Fruit fly (Drosophila melanogaster) whole organism, embryonic: ENCODE measurements around the gene MsR1.
A peak's percentile ranks its signal among the peaks of the same experiment; 100 is the strongest.

ENCODE experiments used
- Ada2b ChIP-seq: fragments of 200-800 bp; sonication (Bioruptor generic); IDR thresholded peaks from 2 replicates; pipeline ENCODE4 v1.3.6; 2022; ENCODE audit warnings: missing biosample characterization, missing genetic modification characterization
- Atf-2 ChIP-seq: fragments of 200-800 bp; sonication (Bioruptor generic); optimal IDR thresholded peaks from 2 replicates; lab custom pipeline; 2016; ENCODE audit warnings: missing biosample characterization, missing genetic modification characterization
- CG11247 ChIP-seq: fragments of 200-800 bp; sonication (Bioruptor generic); IDR thresholded peaks from 2 replicates; pipeline ENCODE4 v1.3.6; 2022; ENCODE audit warnings: missing biosample characterization, missing genetic modification characterization
- CG12299 ChIP-seq: fragments of 200-800 bp; sonication (Bioruptor generic); optimal IDR thresholded peaks from 2 replicates; lab custom pipeline; 2018; ENCODE audit warnings: missing biosample characterization, mild to moderate bottlenecking, missing genetic modification characterization
- CG13775 ChIP-seq: fragments of 200-800 bp; sonication (Bioruptor generic); optimal IDR thresholded peaks from 3 replicates; lab custom pipeline; 2017; ENCODE audit warnings: missing biosample characterization, mild to moderate bottlenecking, missing genetic modification characterization
- CG1529 ChIP-seq: fragments of 200-800 bp; sonication (Bioruptor generic); optimal IDR thresholded peaks from 3 replicates; lab custom pipeline; 2018; ENCODE audit warnings: missing biosample characterization, missing genetic modification characterization
- CG15514 ChIP-seq: fragments of 200-800 bp; sonication (Bioruptor generic); optimal IDR thresholded peaks from 3 replicates; lab custom pipeline; 2017; ENCODE audit warnings: missing biosample characterization, missing genetic modification characterization, mild to moderate bottlenecking, moderate library complexity, missing genetic modification reagents
- CG17359 ChIP-seq: fragments of 200-800 bp; sonication (Bioruptor generic); optimal IDR thresholded peaks from 3 replicates; lab custom pipeline; 2018; ENCODE audit warnings: missing biosample characterization, mild to moderate bottlenecking, missing genetic modification characterization, moderate library complexity
- CG17612 ChIP-seq: fragments of 200-800 bp; sonication (Bioruptor generic); IDR thresholded peaks from 2 replicates; pipeline ENCODE4 v1.3.6; 2022; ENCODE audit warnings: missing biosample characterization, missing genetic modification characterization
- CG18599 ChIP-seq: fragments of 200-800 bp; sonication (Bioruptor generic); optimal IDR thresholded peaks from 3 replicates; lab custom pipeline; 2017; ENCODE audit warnings: missing biosample characterization, missing genetic modification characterization, mild to moderate bottlenecking, moderate library complexity, missing genetic modification reagents
- CG30403 ChIP-seq: fragments of 200-800 bp; sonication (Bioruptor generic); optimal IDR thresholded peaks from 3 replicates; lab custom pipeline; 2016; ENCODE audit warnings: missing biosample characterization, missing genetic modification characterization
- CG30431 ChIP-seq: fragments of 200-800 bp; sonication (Bioruptor generic); optimal IDR thresholded peaks from 2 replicates; lab custom pipeline; 2017; ENCODE audit warnings: missing biosample characterization, missing genetic modification characterization
- CG31224 ChIP-seq: fragments of 200-800 bp; sonication (Bioruptor generic); IDR thresholded peaks from 2 replicates; pipeline ENCODE4 v1.3.6; 2022; ENCODE audit warnings: missing biosample characterization, missing genetic modification characterization
- CG31365 ChIP-seq: fragments of 200-800 bp; sonication (Bioruptor generic); optimal IDR thresholded peaks from 2 replicates; lab custom pipeline; 2018; ENCODE audit warnings: missing biosample characterization, mild to moderate bottlenecking, missing genetic modification characterization
- CG32532 ChIP-seq: fragments of 200-800 bp; sonication (Bioruptor generic); IDR thresholded peaks from 2 replicates; pipeline ENCODE4 v1.3.6; 2022; ENCODE audit warnings: missing biosample characterization, missing genetic modification characterization
- CG3995 ChIP-seq: fragments of 200-800 bp; sonication (Bioruptor generic); optimal IDR thresholded peaks from 3 replicates; lab custom pipeline; 2016; ENCODE audit warnings: missing biosample characterization, missing genetic modification characterization
- CG4282 ChIP-seq: fragments of 200-800 bp; sonication (Bioruptor generic); optimal IDR thresholded peaks from 2 replicates; lab custom pipeline; 2016; ENCODE audit warnings: missing biosample characterization, missing genetic modification characterization
- CG4707 ChIP-seq: fragments of 200-800 bp; sonication (Bioruptor generic); optimal IDR thresholded peaks from 2 replicates; lab custom pipeline; 2018; ENCODE audit warnings: missing biosample characterization, mild to moderate bottlenecking, missing genetic modification characterization, moderate library complexity
- CG4820 ChIP-seq: fragments of 200-800 bp; sonication (Bioruptor generic); optimal IDR thresholded peaks from 3 replicates; lab custom pipeline; 2016; ENCODE audit warnings: missing biosample characterization, missing genetic modification characterization
- CG6175 ChIP-seq: fragments of 200-800 bp; sonication (Bioruptor generic); IDR thresholded peaks from 3 replicates; pipeline ENCODE4 v1.3.6; 2022; ENCODE audit warnings: missing biosample characterization, missing genetic modification characterization
- CkIIα-i1 ChIP-seq: fragments of 200-800 bp; sonication (Bioruptor generic); IDR thresholded peaks from 2 replicates; pipeline ENCODE4 v1.3.6; 2022; ENCODE audit warnings: missing biosample characterization, missing genetic modification characterization
- CoRest ChIP-seq: fragments of 200-800 bp; sonication (Bioruptor generic); optimal IDR thresholded peaks from 3 replicates; lab custom pipeline; 2018; ENCODE audit warnings: missing biosample characterization, mild to moderate bottlenecking, missing genetic modification characterization, moderate library complexity
- D19B ChIP-seq: fragments of 200-800 bp; sonication (Bioruptor generic); optimal IDR thresholded peaks from 2 replicates; lab custom pipeline; 2017; ENCODE audit warnings: missing biosample characterization, mild to moderate bottlenecking, missing genetic modification characterization
- Dek ChIP-seq: fragments of 200-800 bp; sonication (Bioruptor generic); optimal IDR thresholded peaks from 3 replicates; lab custom pipeline; 2019; ENCODE audit warnings: missing biosample characterization, mild to moderate bottlenecking, missing genetic modification characterization, moderate library complexity
- HmgZ ChIP-seq: fragments of 200-800 bp; sonication (Bioruptor generic); optimal IDR thresholded peaks from 2 replicates; lab custom pipeline; 2018; ENCODE audit warnings: missing biosample characterization, mild to moderate bottlenecking, missing genetic modification characterization
- Lim3 ChIP-seq: fragments of 200-800 bp; sonication (Bioruptor generic); IDR thresholded peaks from 2 replicates; pipeline ENCODE4 v1.3.6; 2022; ENCODE audit warnings: missing biosample characterization, missing genetic modification characterization
- Meics ChIP-seq: fragments of 200-800 bp; sonication (Bioruptor generic); optimal IDR thresholded peaks from 2 replicates; lab custom pipeline; 2017; ENCODE audit warnings: missing biosample characterization, mild to moderate bottlenecking, missing genetic modification characterization
- Mes4 ChIP-seq: fragments of 200-800 bp; sonication (Bioruptor generic); optimal IDR thresholded peaks from 2 replicates; lab custom pipeline; 2016; ENCODE audit warnings: missing biosample characterization, missing genetic modification characterization
- NC2β ChIP-seq: fragments of 200-800 bp; sonication (Bioruptor generic); optimal IDR thresholded peaks from 2 replicates; lab custom pipeline; 2016; ENCODE audit warnings: missing biosample characterization, missing genetic modification characterization
- Ravus ChIP-seq: fragments of 200-800 bp; sonication (Bioruptor generic); IDR thresholded peaks from 2 replicates; pipeline ENCODE4 v1.3.6; 2022; ENCODE audit warnings: missing biosample characterization, missing genetic modification characterization
- Taf1 ChIP-seq: fragments of 200-800 bp; sonication (Bioruptor generic); IDR thresholded peaks from 2 replicates; pipeline ENCODE4 v1.3.6; 2022; ENCODE audit warnings: missing biosample characterization, missing genetic modification characterization
- Xbp1 ChIP-seq: fragments of 200-800 bp; sonication (Bioruptor generic); optimal IDR thresholded peaks from 3 replicates; lab custom pipeline; 2016; ENCODE audit warnings: missing biosample characterization, mild to moderate bottlenecking, missing genetic modification characterization
- az2 ChIP-seq: fragments of 200-800 bp; sonication (Bioruptor generic); optimal IDR thresholded peaks from 3 replicates; lab custom pipeline; 2016; ENCODE audit warnings: missing biosample characterization, missing genetic modification characterization
- bigmax ChIP-seq: fragments of 200-800 bp; sonication (Bioruptor generic); optimal IDR thresholded peaks from 2 replicates; lab custom pipeline; 2018; ENCODE audit warnings: missing biosample characterization, mild to moderate bottlenecking, missing genetic modification characterization
- cas ChIP-seq: fragments of 200-800 bp; sonication (Bioruptor generic); IDR thresholded peaks from 2 replicates; pipeline ENCODE4 v1.3.6; 2022; ENCODE audit warnings: missing biosample characterization, missing genetic modification characterization
- chn ChIP-seq: fragments of 200-800 bp; sonication (Bioruptor generic); optimal IDR thresholded peaks from 2 replicates; lab custom pipeline; 2016; ENCODE audit warnings: missing biosample characterization, missing genetic modification characterization
- gro ChIP-seq: fragments of 200-800 bp; sonication (Bioruptor generic); optimal IDR thresholded peaks from 2 replicates; lab custom pipeline; 2016; ENCODE audit warnings: missing biosample characterization, missing genetic modification characterization
- h ChIP-seq: fragments of >200 bp; optimal IDR thresholded peaks from 2 replicates; lab custom pipeline; 2017
- ind ChIP-seq: fragments of 200-800 bp; sonication (Bioruptor generic); optimal IDR thresholded peaks from 3 replicates; lab custom pipeline; 2016; ENCODE audit warnings: missing biosample characterization, missing genetic modification characterization
- jing ChIP-seq: fragments of 200-800 bp; sonication (Bioruptor generic); optimal IDR thresholded peaks from 2 replicates; lab custom pipeline; 2018; ENCODE audit warnings: missing biosample characterization, mild to moderate bottlenecking, missing genetic modification characterization
- lab ChIP-seq: fragments of 200-800 bp; sonication (Bioruptor generic); optimal IDR thresholded peaks from 3 replicates; lab custom pipeline; 2017; ENCODE audit warnings: missing biosample characterization, missing genetic modification characterization, mild to moderate bottlenecking, moderate library complexity, missing genetic modification reagents
- lilli ChIP-seq: fragments of 200-800 bp; sonication (Bioruptor generic); optimal IDR thresholded peaks from 3 replicates; lab custom pipeline; 2016; ENCODE audit warnings: missing biosample characterization, missing genetic modification characterization
- odd ChIP-seq: fragments of 200-800 bp; sonication (Bioruptor generic); optimal IDR thresholded peaks from 2 replicates; lab custom pipeline; 2017; ENCODE audit warnings: missing biosample characterization, mild to moderate bottlenecking, missing genetic modification characterization
- phol ChIP-seq: fragments of 200-800 bp; sonication (Bioruptor generic); optimal IDR thresholded peaks from 3 replicates; lab custom pipeline; 2018; ENCODE audit warnings: missing biosample characterization, mild to moderate bottlenecking, missing genetic modification characterization, moderate library complexity
- pita ChIP-seq: fragments of 200-800 bp; sonication (Bioruptor generic); optimal IDR thresholded peaks from 2 replicates; lab custom pipeline; 2017; ENCODE audit warnings: missing biosample characterization, mild to moderate bottlenecking, missing genetic modification characterization
- prd ChIP-seq, 3 experiments: fragments of >200 bp in 2 of 3; fragments of 200-800 bp in 1 of 3; sonication (Bioruptor generic) in 1 of 3; optimal IDR thresholded peaks in 2 of 3; IDR thresholded peaks in 1 of 3; 2 replicates in 2 of 3; 3 replicates in 1 of 3; pipeline versions ENCODE4 v1.3.6 to Lab custom; 2017 to 2022; ENCODE audit warnings: missing biosample characterization in 1 of 3, missing genetic modification characterization in 1 of 3
- sima ChIP-seq: fragments of 200-800 bp; sonication (Bioruptor generic); optimal IDR thresholded peaks from 2 replicates; lab custom pipeline; 2016; ENCODE audit warnings: missing biosample characterization, missing genetic modification characterization
- sug ChIP-seq: fragments of 200-800 bp; optimal IDR thresholded peaks from 2 replicates; lab custom pipeline; 2019; ENCODE audit warnings: missing biosample characterization, mild to moderate bottlenecking, missing genetic modification characterization, moderate library complexity
- tup ChIP-seq: fragments of 200-800 bp; sonication (Bioruptor generic); optimal IDR thresholded peaks from 2 replicates; lab custom pipeline; 2016; ENCODE audit warnings: missing biosample characterization, mild to moderate bottlenecking, missing genetic modification characterization, moderate library complexity
- z ChIP-seq: fragments of 200-800 bp; sonication (Bioruptor generic); IDR thresholded peaks from 3 replicates; pipeline ENCODE4 v1.3.6; 2022; ENCODE audit warnings: missing biosample characterization, missing genetic modification characterization

The MsR1 gene

dm6 chr3L:2373421-2374043 lies 51.0 kb downstream of the MsR1 start, which contains the start of the genes mRpL23 and CG9004:
Gene mRpL23 (minus strand): TSS chr3L:2373704.
Gene CG9004 (plus strand): TSS chr3L:2373728.
- TF ChIP-seq CoRest (peak; percentile 99), CG17359 (peak; percentile 99), CG13775 (GFP tag; lab: Kevin White, UChicago) (peak; percentile 99), chn (GFP tag; lab: Kevin White, UChicago) (peak; percentile 99), sima (GFP tag; lab: Kevin White, UChicago) (peak; percentile 97), CG30431 (GFP tag; lab: Kevin White, UChicago) (peak; percentile 99), prd (optimal IDR thresholded peaks at IDR 0.05; lab: Kevin White, UChicago) (no peak), prd (GFP tag; IDR thresholded peaks at IDR 0.05; lab: Robert Waterston, UW) (peak; percentile 100), CG4707 (GFP tag; lab: Kevin White, UChicago) (peak; percentile 94), phol (tag; lab: Kevin White, UChicago) (peak; percentile 99), CG1529 (peak; percentile 97), CG31224 (peak; percentile 98), CG15514 (GFP tag; lab: Kevin White, UChicago) (peak; percentile 95), cas (peak; percentile 99), ind (GFP tag; lab: Kevin White, UChicago) (peak; percentile 100), az2 (peak; percentile 99), sug (tag; lab: Kevin White, UChicago) (peak; percentile 98), z (GFP tag; lab: Robert Waterston, UW) (peak; percentile 81; the same call in 2 of the 3 replicates), CG6175 (GFP tag; lab: Robert Waterston, UW) (peak; percentile 99), pita (no peak), lab (GFP tag; lab: Kevin White, UChicago) (peak; percentile 99), CG18599 (GFP tag; lab: Kevin White, UChicago) (peak; percentile 99), Atf-2 (GFP tag; lab: Kevin White, UChicago) (peak; percentile 98), Taf1 (GFP tag; lab: Robert Waterston, UW) (peak; percentile 99), HmgZ (tag; lab: Kevin White, UChicago) (peak; percentile 99), Dek (peak; percentile 99), Ada2b (peak; percentile 99), Mes4 (GFP tag; lab: Kevin White, UChicago) (peak; percentile 97), CG11247 (GFP tag; lab: Robert Waterston, UW) (peak; percentile 100), lilli (GFP tag; lab: Kevin White, UChicago) (peak; percentile 100), D19B (GFP tag; lab: Kevin White, UChicago) (peak; percentile 95), jing (GFP tag; lab: Kevin White, UChicago) (peak; percentile 98), gro (peak; percentile 99), bigmax (GFP tag; lab: Kevin White, UChicago) (peak; percentile 66), CG4820 (GFP tag; lab: Kevin White, UChicago) (peak; percentile 99), Lim3 (GFP tag; lab: Robert Waterston, UW) (peak; percentile 100), CG17612 (GFP tag; lab: Robert Waterston, UW) (peak; percentile 99), tup (GFP tag; lab: Kevin White, UChicago) (peak; percentile 98), CG3995 (GFP tag; lab: Kevin White, UChicago) (peak; percentile 89), CG30403 (peak; percentile 100), Xbp1 (peak; percentile 100), CG12299 (peak; percentile 98), CG31365 (tag; lab: Kevin White, UChicago) (peak; percentile 87), CkIIα-i1 (GFP tag; lab: Robert Waterston, UW) (peak; percentile 96), NC2β (GFP tag; lab: Kevin White, UChicago) (peak; percentile 98), h (no peak), odd (GFP tag; lab: Kevin White, UChicago) (peak; percentile 97), Meics (peak; percentile 99), CG32532 (GFP tag; lab: Robert Waterston, UW) (peak; percentile 100), CG4282 (GFP tag; lab: Kevin White, UChicago) (peak; percentile 95), Ravus (GFP tag; lab: Robert Waterston, UW) (peak; percentile 99)
